Worm (Caenorhabditis elegans) whole organism, late embryonic: ENCODE data around the gene F42A10.6.

Experiments
- C08G9.2 ChIP-seq: sonication (generic microtip); optimal IDR thresholded peaks from 2 replicates; lab custom pipeline; 2016; ENCODE audit warnings: mild to moderate bottlenecking, missing genetic modification characterization, moderate library complexity, missing compliant biosample characterization
- C38D4.7 ChIP-seq: fragments of 200-800 bp; sonication (Bioruptor generic); optimal IDR thresholded peaks from 2 replicates; lab custom pipeline; 2018; ENCODE audit warnings: mild to moderate bottlenecking, missing genetic modification characterization, moderate library complexity, missing compliant biosample characterization
- F13H6.1 ChIP-seq: sonication (generic microtip); optimal IDR thresholded peaks from 2 replicates; lab custom pipeline; 2016; ENCODE audit warnings: missing genetic modification characterization, missing compliant biosample characterization
- K02D7.2 ChIP-seq: sonication (generic microtip); optimal IDR thresholded peaks from 2 replicates; lab custom pipeline; 2017; ENCODE audit warnings: mild to moderate bottlenecking, missing genetic modification characterization, missing compliant biosample characterization
- Y22D7AL.16 ChIP-seq: sonication (generic microtip); optimal IDR thresholded peaks from 2 replicates; lab custom pipeline; 2016; ENCODE audit warnings: missing genetic modification characterization, missing compliant biosample characterization
- ahr-1 ChIP-seq: sonication (generic microtip); optimal IDR thresholded peaks from 2 replicates; lab custom pipeline; 2016; ENCODE audit warnings: missing genetic modification characterization, missing compliant biosample characterization
- ama-1 ChIP-seq: fragments of 150-350 bp; optimal IDR thresholded peaks from 2 replicates; lab custom pipeline; 2014
- ceh-14 ChIP-seq: sonication (generic microtip); optimal IDR thresholded peaks from 2 replicates; lab custom pipeline; 2016; ENCODE audit warnings: missing genotype, missing genetic modification characterization, missing compliant biosample characterization
- ceh-18 ChIP-seq: sonication (generic microtip); optimal IDR thresholded peaks from 2 replicates; lab custom pipeline; 2016; ENCODE audit warnings: missing genetic modification characterization, missing compliant biosample characterization
- ceh-2 ChIP-seq: sonication (generic microtip); optimal IDR thresholded peaks from 2 replicates; lab custom pipeline; 2016; ENCODE audit warnings: missing genotype, missing genetic modification characterization, missing compliant biosample characterization
- ceh-22 ChIP-seq: sonication (generic microtip); optimal IDR thresholded peaks from 2 replicates; lab custom pipeline; 2017; ENCODE audit warnings: missing biosample characterization, missing genetic modification characterization
- ceh-24 ChIP-seq: sonication (generic microtip); optimal IDR thresholded peaks from 2 replicates; lab custom pipeline; 2016; ENCODE audit warnings: mild to moderate bottlenecking, missing genetic modification characterization, missing compliant biosample characterization
- ceh-30 ChIP-seq: fragments of 150-350 bp; optimal IDR thresholded peaks from 2 replicates; lab custom pipeline; 2014; ENCODE audit warnings: missing biosample characterization, missing genetic modification characterization
- ceh-31 ChIP-seq: sonication (generic microtip); optimal IDR thresholded peaks from 2 replicates; lab custom pipeline; 2016; ENCODE audit warnings: missing genetic modification characterization, missing compliant biosample characterization
- ceh-45 ChIP-seq: fragments of 200-800 bp; sonication (Bioruptor generic); IDR thresholded peaks from 2 replicates; pipeline ENCODE4 v1.3.6; 2022; ENCODE audit warnings: missing genetic modification reagents, missing genetic modification characterization, missing compliant biosample characterization
- ceh-48 ChIP-seq: sonication (generic microtip); optimal IDR thresholded peaks from 2 replicates; lab custom pipeline; 2016; ENCODE audit warnings: missing genetic modification characterization, inconsistent platforms, missing compliant biosample characterization
- ceh-9 ChIP-seq: sonication (generic microtip); optimal IDR thresholded peaks from 2 replicates; lab custom pipeline; 2016; ENCODE audit warnings: mild to moderate bottlenecking, missing genetic modification characterization, inconsistent platforms, missing compliant biosample characterization
- che-1 ChIP-seq: sonication (generic microtip); optimal IDR thresholded peaks from 2 replicates; lab custom pipeline; 2016; ENCODE audit warnings: mild to moderate bottlenecking, missing genetic modification characterization, missing compliant biosample characterization
- dmd-4 ChIP-seq: sonication (generic microtip); optimal IDR thresholded peaks from 2 replicates; lab custom pipeline; 2016; ENCODE audit warnings: borderline replicate concordance, missing genetic modification characterization, missing compliant biosample characterization
- elt-4 ChIP-seq: sonication (generic microtip); optimal IDR thresholded peaks from 2 replicates; lab custom pipeline; 2016; ENCODE audit warnings: missing genetic modification characterization, missing compliant biosample characterization
- ets-4 ChIP-seq: sonication (generic microtip); optimal IDR thresholded peaks from 2 replicates; lab custom pipeline; 2016; ENCODE audit warnings: missing genetic modification characterization, missing compliant biosample characterization
- fkh-10 ChIP-seq: fragments of 150-350 bp; optimal IDR thresholded peaks from 2 replicates; lab custom pipeline; 2014; ENCODE audit warnings: missing biosample characterization, missing genetic modification reagents, missing genetic modification characterization
- fkh-6 ChIP-seq: sonication (generic microtip); optimal IDR thresholded peaks from 2 replicates; lab custom pipeline; 2016; ENCODE audit warnings: missing genetic modification characterization, missing compliant biosample characterization
- gmeb-2 ChIP-seq: sonication (generic microtip); optimal IDR thresholded peaks from 2 replicates; lab custom pipeline; 2016; ENCODE audit warnings: missing genetic modification characterization, inconsistent platforms, missing compliant biosample characterization
- hlh-13 ChIP-seq: fragments of 200-800 bp; sonication (Bioruptor generic); optimal IDR thresholded peaks from 2 replicates; lab custom pipeline; 2018; ENCODE audit warnings: mild to moderate bottlenecking, missing genetic modification characterization, missing compliant biosample characterization
- hlh-15 ChIP-seq: sonication (generic microtip); optimal IDR thresholded peaks from 2 replicates; lab custom pipeline; 2016; ENCODE audit warnings: missing genetic modification characterization, missing compliant biosample characterization
- hlh-30 ChIP-seq: sonication (generic microtip); optimal IDR thresholded peaks from 2 replicates; lab custom pipeline; 2017; ENCODE audit warnings: antibody characterized with exemption, missing genetic modification characterization, missing compliant biosample characterization; ENCODE audit not compliant: insufficient read depth
- hlh-6 ChIP-seq: sonication (generic microtip); optimal IDR thresholded peaks from 2 replicates; lab custom pipeline; 2016; ENCODE audit warnings: missing genotype, missing genetic modification characterization, missing compliant biosample characterization
- hlh-8 ChIP-seq: sonication (generic microtip); optimal IDR thresholded peaks from 2 replicates; lab custom pipeline; 2016; ENCODE audit warnings: missing genotype, missing genetic modification characterization, missing compliant biosample characterization
- lim-6 ChIP-seq: sonication (generic microtip); optimal IDR thresholded peaks from 2 replicates; lab custom pipeline; 2016; ENCODE audit warnings: missing genetic modification characterization, missing compliant biosample characterization
- lin-11 ChIP-seq: fragments of 200-800 bp; sonication (Bioruptor generic); optimal IDR thresholded peaks from 2 replicates; lab custom pipeline; 2018; ENCODE audit warnings: mild to moderate bottlenecking, missing genetic modification characterization, missing compliant biosample characterization
- madf-2 ChIP-seq: sonication (generic microtip); optimal IDR thresholded peaks from 2 replicates; lab custom pipeline; 2017; ENCODE audit warnings: missing genetic modification characterization, missing compliant biosample characterization
- mec-3 ChIP-seq: sonication (generic microtip); optimal IDR thresholded peaks from 2 replicates; lab custom pipeline; 2016; ENCODE audit warnings: borderline replicate concordance, missing genetic modification characterization, missing compliant biosample characterization
- nfya-1 ChIP-seq: sonication (generic microtip); optimal IDR thresholded peaks from 2 replicates; lab custom pipeline; 2017; ENCODE audit warnings: missing genetic modification characterization, mild to moderate bottlenecking, missing compliant biosample characterization, antibody characterized with exemption, moderate library complexity
- nhr-11 ChIP-seq: fragments of 150-350 bp; optimal IDR thresholded peaks from 2 replicates; lab custom pipeline; 2014; ENCODE audit warnings: missing biosample characterization, missing genetic modification characterization
- nhr-232 ChIP-seq: sonication (generic microtip); optimal IDR thresholded peaks from 2 replicates; lab custom pipeline; 2016; ENCODE audit warnings: missing genetic modification characterization, missing compliant biosample characterization
- npax-4 ChIP-seq: sonication (generic microtip); optimal IDR thresholded peaks from 2 replicates; lab custom pipeline; 2016; ENCODE audit warnings: missing genetic modification characterization, missing compliant biosample characterization
- odd-2 ChIP-seq: sonication (generic microtip); optimal IDR thresholded peaks from 2 replicates; lab custom pipeline; 2017; ENCODE audit warnings: antibody characterized with exemption, mild to moderate bottlenecking, missing genetic modification characterization, missing compliant biosample characterization
- pag-3 ChIP-seq: sonication (generic microtip); optimal IDR thresholded peaks from 2 replicates; lab custom pipeline; 2016; ENCODE audit warnings: missing compliant biosample characterization, missing genetic modification characterization, borderline replicate concordance
- pat-9 ChIP-seq: fragments of 200-800 bp; sonication (Bioruptor generic); optimal IDR thresholded peaks from 2 replicates; lab custom pipeline; 2018; ENCODE audit warnings: mild to moderate bottlenecking, missing genetic modification characterization, moderate library complexity, missing compliant biosample characterization
- pha-2 ChIP-seq: sonication (generic microtip); optimal IDR thresholded peaks from 2 replicates; lab custom pipeline; 2017; ENCODE audit warnings: mild to moderate bottlenecking, missing genetic modification characterization, missing compliant biosample characterization
- pros-1 ChIP-seq: fragments of 150-350 bp; optimal IDR thresholded peaks from 2 replicates; lab custom pipeline; 2014; ENCODE audit warnings: missing biosample characterization, missing genetic modification reagents, missing genetic modification characterization
- ref-2 ChIP-seq: sonication (generic microtip); optimal IDR thresholded peaks from 2 replicates; lab custom pipeline; 2016; ENCODE audit warnings: missing genetic modification characterization, missing compliant biosample characterization
- rnt-1 ChIP-seq: sonication (generic microtip); optimal IDR thresholded peaks from 2 replicates; lab custom pipeline; 2016; ENCODE audit warnings: missing genetic modification characterization, missing compliant biosample characterization
- sox-2 ChIP-seq: fragments of 200-800 bp; sonication (Bioruptor generic); IDR thresholded peaks from 2 replicates; pipeline ENCODE4 v1.3.6; 2022; ENCODE audit warnings: missing genetic modification reagents, missing genetic modification characterization, missing compliant biosample characterization
- sox-4 ChIP-seq: sonication (generic microtip); optimal IDR thresholded peaks from 2 replicates; lab custom pipeline; 2017; ENCODE audit warnings: mild to moderate bottlenecking, missing genetic modification characterization, inconsistent platforms, missing compliant biosample characterization
- tbx-7 ChIP-seq: sonication (generic microtip); optimal IDR thresholded peaks from 2 replicates; lab custom pipeline; 2016; ENCODE audit warnings: missing genotype, missing genetic modification characterization, missing compliant biosample characterization
- ttx-3 ChIP-seq: sonication (generic microtip); optimal IDR thresholded peaks from 2 replicates; lab custom pipeline; 2016; ENCODE audit warnings: missing genetic modification reagents, missing genetic modification characterization, missing compliant biosample characterization
- unc-3 ChIP-seq, 2 experiments: fragments of 200-800 bp in 1 of 2; sonication (Bioruptor generic) in 1 of 2; sonication (generic microtip) in 1 of 2; conservative IDR thresholded peaks in 1 of 2; optimal IDR thresholded peaks in 1 of 2; 2 replicates each; pipeline versions ENCODE4 v1.3.6 to Lab custom; 2016 to 2022; ENCODE audit warnings: missing compliant biosample characterization in 2 of 2, missing genetic modification characterization in 2 of 2, missing genetic modification reagents in 1 of 2
- unc-42 ChIP-seq: sonication (generic microtip); optimal IDR thresholded peaks from 2 replicates; lab custom pipeline; 2016; ENCODE audit warnings: missing genotype, missing genetic modification characterization, missing compliant biosample characterization
- unc-55 ChIP-seq: sonication (generic microtip); optimal IDR thresholded peaks from 2 replicates; lab custom pipeline; 2017; ENCODE audit warnings: missing biosample characterization, missing genetic modification reagents, missing genetic modification characterization
- unc-86 ChIP-seq: sonication (generic microtip); optimal IDR thresholded peaks from 2 replicates; lab custom pipeline; 2016; ENCODE audit warnings: missing genetic modification characterization, missing compliant biosample characterization
- zip-5 ChIP-seq: sonication (generic microtip); optimal IDR thresholded peaks from 2 replicates; lab custom pipeline; 2016; ENCODE audit warnings: missing genetic modification characterization, missing compliant biosample characterization
- ztf-16 ChIP-seq: sonication (generic microtip); optimal IDR thresholded peaks from 2 replicates; lab custom pipeline; 2017; ENCODE audit warnings: missing genetic modification characterization, missing compliant biosample characterization

The F42A10.6 gene

ce11 chrIII:6137431-6137830 is 39.2 kb downstream of the F42A10.6 start:
- no peak for TF ChIP-seq elt-4
- TF ChIP-seq tbx-7 (tag; lab: Kevin White, UChicago), result no peak
- no peak for TF ChIP-seq ets-4
- no peak for TF ChIP-seq ceh-22
- TF ChIP-seq F13H6.1 (tag; lab: Kevin White, UChicago), result no peak
- peak; percentile 55 for TF ChIP-seq pros-1 (tag; lab: Kevin White, UChicago)
- no peak for TF ChIP-seq gmeb-2 (tag; lab: Kevin White, UChicago)
- TF ChIP-seq hlh-13 (GFP tag; lab: Kevin White, UChicago), result no peak
- TF ChIP-seq ahr-1, result no peak
- TF ChIP-seq nfya-1 (tag; lab: Kevin White, UChicago), result peak; percentile 43
- TF ChIP-seq hlh-30 (tag; lab: Kevin White, UChicago), result no peak
- TF ChIP-seq odd-2 (tag; lab: Kevin White, UChicago), result no peak
- no peak for TF ChIP-seq ref-2 (tag; lab: Kevin White, UChicago)
- no peak for TF ChIP-seq unc-3 (GFP tag; conservative IDR thresholded peaks at IDR 0.05; lab: Robert Waterston, UW)
- TF ChIP-seq unc-3 (tag; optimal IDR thresholded peaks at IDR 0.05; lab: Kevin White, UChicago), result no peak
- no peak for TF ChIP-seq C08G9.2 (tag; lab: Kevin White, UChicago)
- TF ChIP-seq unc-86 (tag; lab: Kevin White, UChicago), result no peak
- TF ChIP-seq nhr-232, result no peak
- TF ChIP-seq ceh-14 (tag; lab: Kevin White, UChicago), result peak; percentile 51
- no peak for TF ChIP-seq ceh-45 (GFP tag; lab: Robert Waterston, UW)
- TF ChIP-seq Y22D7AL.16 (tag; lab: Kevin White, UChicago), result no peak
- no peak for TF ChIP-seq fkh-6 (tag; lab: Kevin White, UChicago)
- peak; percentile 74 for TF ChIP-seq ceh-31 (tag; lab: Kevin White, UChicago)
- peak; percentile 63 for TF ChIP-seq ceh-18 (tag; lab: Kevin White, UChicago)
- TF ChIP-seq ceh-2 (tag; lab: Kevin White, UChicago), result no peak
- TF ChIP-seq pat-9 (tag; lab: Kevin White, UChicago), result no peak
- no peak for TF ChIP-seq ama-1 (lab: Kevin White, UChicago)
- TF ChIP-seq sox-2 (GFP tag; lab: Robert Waterston, UW), result no peak
- TF ChIP-seq ceh-24 (tag; lab: Kevin White, UChicago), result no peak
- no peak for TF ChIP-seq che-1 (tag; lab: Kevin White, UChicago)
- TF ChIP-seq ceh-30 (tag; lab: Kevin White, UChicago), result no peak
- peak; percentile 15 for TF ChIP-seq dmd-4 (tag; lab: Kevin White, UChicago)
- TF ChIP-seq nhr-11 (tag; lab: Kevin White, UChicago), result no peak
- TF ChIP-seq madf-2, result peak; percentile 25
- no peak for TF ChIP-seq hlh-6 (tag; lab: Kevin White, UChicago)
- TF ChIP-seq ztf-16 (tag; lab: Kevin White, UChicago), result no peak
- no peak for TF ChIP-seq ceh-48 (tag; lab: Kevin White, UChicago)
- TF ChIP-seq hlh-8 (tag; lab: Kevin White, UChicago), result no peak
- TF ChIP-seq zip-5 (tag; lab: Kevin White, UChicago), result no peak
- no peak for TF ChIP-seq fkh-10 (GFP tag; lab: Kevin White, UChicago)
- no peak for TF ChIP-seq C38D4.7 (GFP tag; lab: Kevin White, UChicago)
- no peak for TF ChIP-seq mec-3 (tag; lab: Kevin White, UChicago)
- no peak for TF ChIP-seq rnt-1
- TF ChIP-seq K02D7.2 (tag; lab: Kevin White, UChicago), result no peak
- TF ChIP-seq lin-11 (tag; lab: Kevin White, UChicago), result no peak
- TF ChIP-seq ttx-3 (tag; lab: Kevin White, UChicago), result no peak
- TF ChIP-seq sox-4 (tag; lab: Kevin White, UChicago), result no peak
- no peak for TF ChIP-seq pag-3 (tag; lab: Kevin White, UChicago)
- TF ChIP-seq unc-42, result peak; percentile 80
- TF ChIP-seq pha-2 (tag; lab: Kevin White, UChicago), result no peak
- TF ChIP-seq hlh-15, result no peak
- TF ChIP-seq npax-4 (tag; lab: Kevin White, UChicago), result no peak
- no peak for TF ChIP-seq lim-6 (tag; lab: Kevin White, UChicago)
- TF ChIP-seq ceh-9 (tag; lab: Kevin White, UChicago), result no peak
- no peak for TF ChIP-seq unc-55 (GFP tag; lab: Kevin White, UChicago)
